Worm (Caenorhabditis elegans) whole organism, late embryonic: ENCODE measurements around the gene rike-1.

Experiments used
- C38D4.7 ChIP-seq: fragments of 200-800 bp; sonication (Bioruptor generic); optimal IDR thresholded peaks from 2 replicates; lab custom pipeline; 2018; ENCODE audit warnings: mild to moderate bottlenecking, missing genetic modification characterization, moderate library complexity, missing compliant biosample characterization
- T23F11.4 ChIP-seq: fragments of 200-800 bp; sonication (Bioruptor generic); optimal IDR thresholded peaks from 2 replicates; lab custom pipeline; 2018; ENCODE audit warnings: mild to moderate bottlenecking, missing genetic modification characterization, missing compliant biosample characterization
- ceh-18 ChIP-seq: sonication (generic microtip); optimal IDR thresholded peaks from 2 replicates; lab custom pipeline; 2016; ENCODE audit warnings: missing genetic modification characterization, missing compliant biosample characterization
- ceh-19 ChIP-seq: fragments of 200-800 bp; sonication (Bioruptor generic); optimal IDR thresholded peaks from 2 replicates; lab custom pipeline; 2018; ENCODE audit warnings: mild to moderate bottlenecking, missing genetic modification characterization, missing compliant biosample characterization
- ceh-2 ChIP-seq: sonication (generic microtip); optimal IDR thresholded peaks from 2 replicates; lab custom pipeline; 2016; ENCODE audit warnings: missing genotype, missing genetic modification characterization, missing compliant biosample characterization
- ceh-22 ChIP-seq: sonication (generic microtip); optimal IDR thresholded peaks from 2 replicates; lab custom pipeline; 2017; ENCODE audit warnings: missing biosample characterization, missing genetic modification characterization
- ceh-24 ChIP-seq: sonication (generic microtip); optimal IDR thresholded peaks from 2 replicates; lab custom pipeline; 2016; ENCODE audit warnings: mild to moderate bottlenecking, missing genetic modification characterization, missing compliant biosample characterization
- ceh-31 ChIP-seq: sonication (generic microtip); optimal IDR thresholded peaks from 2 replicates; lab custom pipeline; 2016; ENCODE audit warnings: missing genetic modification characterization, missing compliant biosample characterization
- ceh-34 ChIP-seq: sonication (generic microtip); optimal IDR thresholded peaks from 2 replicates; lab custom pipeline; 2016; ENCODE audit warnings: mild to moderate bottlenecking, missing genetic modification characterization, missing compliant biosample characterization
- ceh-45 ChIP-seq: fragments of 200-800 bp; sonication (Bioruptor generic); IDR thresholded peaks from 2 replicates; pipeline ENCODE4 v1.3.6; 2022; ENCODE audit warnings: missing genetic modification reagents, missing genetic modification characterization, missing compliant biosample characterization
- ceh-48 ChIP-seq: sonication (generic microtip); optimal IDR thresholded peaks from 2 replicates; lab custom pipeline; 2016; ENCODE audit warnings: missing genetic modification characterization, inconsistent platforms, missing compliant biosample characterization
- ceh-9 ChIP-seq: sonication (generic microtip); optimal IDR thresholded peaks from 2 replicates; lab custom pipeline; 2016; ENCODE audit warnings: mild to moderate bottlenecking, missing genetic modification characterization, inconsistent platforms, missing compliant biosample characterization
- che-1 ChIP-seq: sonication (generic microtip); optimal IDR thresholded peaks from 2 replicates; lab custom pipeline; 2016; ENCODE audit warnings: mild to moderate bottlenecking, missing genetic modification characterization, missing compliant biosample characterization
- dve-1 ChIP-seq: sonication (generic microtip); optimal IDR thresholded peaks from 2 replicates; lab custom pipeline; 2017; ENCODE audit warnings: antibody characterized with exemption, mild to moderate bottlenecking, missing genetic modification characterization, missing compliant biosample characterization
- elt-2 ChIP-seq: sonication (generic microtip); optimal IDR thresholded peaks from 2 replicates; lab custom pipeline; 2016; ENCODE audit warnings: missing genetic modification reagents, missing genetic modification characterization, missing compliant biosample characterization
- fax-1 ChIP-seq: sonication (generic microtip); optimal IDR thresholded peaks from 2 replicates; lab custom pipeline; 2016; ENCODE audit warnings: missing genotype, missing genetic modification characterization, missing compliant biosample characterization
- fkh-10 ChIP-seq: fragments of 150-350 bp; optimal IDR thresholded peaks from 2 replicates; lab custom pipeline; 2014; ENCODE audit warnings: missing biosample characterization, missing genetic modification reagents, missing genetic modification characterization
- hlh-13 ChIP-seq: fragments of 200-800 bp; sonication (Bioruptor generic); optimal IDR thresholded peaks from 2 replicates; lab custom pipeline; 2018; ENCODE audit warnings: mild to moderate bottlenecking, missing genetic modification characterization, missing compliant biosample characterization
- hlh-15 ChIP-seq: sonication (generic microtip); optimal IDR thresholded peaks from 2 replicates; lab custom pipeline; 2016; ENCODE audit warnings: missing genetic modification characterization, missing compliant biosample characterization
- hlh-30 ChIP-seq: sonication (generic microtip); optimal IDR thresholded peaks from 2 replicates; lab custom pipeline; 2017; ENCODE audit warnings: antibody characterized with exemption, missing genetic modification characterization, missing compliant biosample characterization; ENCODE audit not compliant: insufficient read depth
- lim-6 ChIP-seq: sonication (generic microtip); optimal IDR thresholded peaks from 2 replicates; lab custom pipeline; 2016; ENCODE audit warnings: missing genetic modification characterization, missing compliant biosample characterization
- lin-11 ChIP-seq: fragments of 200-800 bp; sonication (Bioruptor generic); optimal IDR thresholded peaks from 2 replicates; lab custom pipeline; 2018; ENCODE audit warnings: mild to moderate bottlenecking, missing genetic modification characterization, missing compliant biosample characterization
- mec-3 ChIP-seq: sonication (generic microtip); optimal IDR thresholded peaks from 2 replicates; lab custom pipeline; 2016; ENCODE audit warnings: borderline replicate concordance, missing genetic modification characterization, missing compliant biosample characterization
- nfya-1 ChIP-seq: sonication (generic microtip); optimal IDR thresholded peaks from 2 replicates; lab custom pipeline; 2017; ENCODE audit warnings: missing genetic modification characterization, mild to moderate bottlenecking, missing compliant biosample characterization, antibody characterized with exemption, moderate library complexity
- nhr-232 ChIP-seq: sonication (generic microtip); optimal IDR thresholded peaks from 2 replicates; lab custom pipeline; 2016; ENCODE audit warnings: missing genetic modification characterization, missing compliant biosample characterization
- pha-4 ChIP-seq: fragments of 150-350 bp; optimal IDR thresholded peaks from 2 replicates; lab custom pipeline; 2018; ENCODE audit warnings: missing biosample characterization, missing genetic modification reagents, missing genetic modification characterization
- ref-2 ChIP-seq: sonication (generic microtip); optimal IDR thresholded peaks from 2 replicates; lab custom pipeline; 2016; ENCODE audit warnings: missing genetic modification characterization, missing compliant biosample characterization
- rnt-1 ChIP-seq: sonication (generic microtip); optimal IDR thresholded peaks from 2 replicates; lab custom pipeline; 2016; ENCODE audit warnings: missing genetic modification characterization, missing compliant biosample characterization
- sox-4 ChIP-seq: sonication (generic microtip); optimal IDR thresholded peaks from 2 replicates; lab custom pipeline; 2017; ENCODE audit warnings: mild to moderate bottlenecking, missing genetic modification characterization, inconsistent platforms, missing compliant biosample characterization
- syd-9 ChIP-seq: sonication (generic microtip); optimal IDR thresholded peaks from 2 replicates; lab custom pipeline; 2016; ENCODE audit warnings: mild to moderate bottlenecking, missing genetic modification characterization, moderate library complexity, missing compliant biosample characterization
- tbx-2 ChIP-seq: sonication (generic microtip); optimal IDR thresholded peaks from 2 replicates; lab custom pipeline; 2016; ENCODE audit warnings: missing genetic modification characterization, missing compliant biosample characterization
- unc-3 ChIP-seq, 2 experiments: fragments of 200-800 bp in 1 of 2; sonication (Bioruptor generic) in 1 of 2; sonication (generic microtip) in 1 of 2; conservative IDR thresholded peaks in 1 of 2; optimal IDR thresholded peaks in 1 of 2; 2 replicates each; pipeline versions ENCODE4 v1.3.6 to Lab custom; 2016 to 2022; ENCODE audit warnings: missing compliant biosample characterization in 2 of 2, missing genetic modification characterization in 2 of 2, missing genetic modification reagents in 1 of 2
- ztf-16 ChIP-seq: sonication (generic microtip); optimal IDR thresholded peaks from 2 replicates; lab custom pipeline; 2017; ENCODE audit warnings: missing genetic modification characterization, missing compliant biosample characterization

The rike-1 gene

ce11 chrV:14501136-14501535 lies 44.5 kb downstream of the rike-1 start, which contains the start of gene R02D5.24:
TSS of gene R02D5.24 (plus strand) at chrV:14501340.
- TF ChIP-seq fax-1 (tag; lab: Kevin White, UChicago), result no peak
- no peak for TF ChIP-seq ceh-9 (tag; lab: Kevin White, UChicago)
- TF ChIP-seq ceh-22 (tag; lab: Kevin White, UChicago), result peak; percentile 8
- TF ChIP-seq elt-2 (tag; lab: Kevin White, UChicago), result peak; percentile 31
- TF ChIP-seq ceh-19 (GFP tag; lab: Kevin White, UChicago), result peak; percentile 15
- no peak for TF ChIP-seq hlh-13 (GFP tag; lab: Kevin White, UChicago)
- no peak for TF ChIP-seq lin-11 (tag; lab: Kevin White, UChicago)
- peak; percentile 8 for TF ChIP-seq syd-9 (tag; lab: Kevin White, UChicago)
- peak; percentile 34 for TF ChIP-seq ref-2 (tag; lab: Kevin White, UChicago)
- peak; percentile 8 for TF ChIP-seq tbx-2 (tag; lab: Kevin White, UChicago)

- TF ChIP-seq pha-4 (tag; lab: Kevin White, UChicago), result no peak
- peak; percentile 15 for TF ChIP-seq ceh-31 (tag; lab: Kevin White, UChicago)
These were observed 45.1 kb downstream of the rike-1 start for ce11 chrV:14500554-14500953.

ce11 chrV:14499074-14499864 lies 46.4 kb downstream of the rike-1 start:
- no peak for TF ChIP-seq hlh-15 (tag; lab: Kevin White, UChicago)
- TF ChIP-seq mec-3 (tag; lab: Kevin White, UChicago), result no peak
- no peak for TF ChIP-seq ceh-18 (tag; lab: Kevin White, UChicago)
- no peak for TF ChIP-seq ceh-24 (tag; lab: Kevin White, UChicago)
- no peak for TF ChIP-seq unc-3 (GFP tag; conservative IDR thresholded peaks at IDR 0.05; lab: Robert Waterston, UW)
- no peak for TF ChIP-seq unc-3 (tag; optimal IDR thresholded peaks at IDR 0.05; lab: Kevin White, UChicago)
- no peak for TF ChIP-seq elt-2 (tag; lab: Kevin White, UChicago)
- TF ChIP-seq C38D4.7 (GFP tag; lab: Kevin White, UChicago), result no peak
- no peak for TF ChIP-seq ceh-31 (tag; lab: Kevin White, UChicago)
- TF ChIP-seq lim-6 (tag; lab: Kevin White, UChicago), result no peak
- TF ChIP-seq ceh-45 (GFP tag; lab: Robert Waterston, UW), result no peak
- TF ChIP-seq syd-9 (tag; lab: Kevin White, UChicago), result no peak
- no peak for TF ChIP-seq rnt-1 (tag; lab: Kevin White, UChicago)
- TF ChIP-seq ceh-48 (tag; lab: Kevin White, UChicago), result no peak
- no peak for TF ChIP-seq che-1 (tag; lab: Kevin White, UChicago)
- TF ChIP-seq dve-1 (tag; lab: Kevin White, UChicago), result no peak
- no peak for TF ChIP-seq ceh-2
- TF ChIP-seq ztf-16 (tag; lab: Kevin White, UChicago), result no peak
- TF ChIP-seq T23F11.4 (GFP tag; lab: Kevin White, UChicago), result no peak

- TF ChIP-seq lin-11 (tag; lab: Kevin White, UChicago) (no peak), syd-9 (tag; lab: Kevin White, UChicago) (no peak), fkh-10 (GFP tag; lab: Kevin White, UChicago) (no peak), ceh-31 (tag; lab: Kevin White, UChicago) (peak; percentile 29), ceh-34 (peak; percentile 18), dve-1 (tag; lab: Kevin White, UChicago) (no peak), T23F11.4 (GFP tag; lab: Kevin White, UChicago) (no peak), elt-2 (tag; lab: Kevin White, UChicago) (peak; percentile 29), fax-1 (tag; lab: Kevin White, UChicago) (no peak), sox-4 (no peak), nhr-232 (tag; lab: Kevin White, UChicago) (no peak), hlh-30 (tag; lab: Kevin White, UChicago) (no peak), nfya-1 (peak; percentile 32), tbx-2 (tag; lab: Kevin White, UChicago) (peak; percentile 40)
These were observed 47.5 kb downstream of the rike-1 start for ce11 chrV:14498204-14498603.
